Worm (Caenorhabditis elegans) whole organism, L4 larva: ENCODE results near the gene amdh-1.

ENCODE experiments used
- F10B5.3 ChIP-seq: sonication (generic microtip); optimal IDR thresholded peaks from 2 replicates; lab custom pipeline; 2016; ENCODE audit warnings: mild to moderate bottlenecking, missing genetic modification characterization, missing compliant biosample characterization
- F26F4.8 ChIP-seq: fragments of 200-800 bp; sonication (Bioruptor generic); conservative IDR thresholded peaks from 2 replicates; pipeline ENCODE4 v1.3.6; 2022; ENCODE audit warnings: missing genetic modification characterization, missing compliant biosample characterization
- F49E8.2 ChIP-seq: sonication (generic microtip); optimal IDR thresholded peaks from 2 replicates; lab custom pipeline; 2016; ENCODE audit warnings: missing compliant biosample characterization, mild to moderate bottlenecking, missing genetic modification characterization, borderline replicate concordance
- R02D3.7 ChIP-seq: fragments of 150-350 bp; sonication (generic microtip); optimal IDR thresholded peaks from 3 replicates; lab custom pipeline; 2014; ENCODE audit warnings: missing biosample characterization, missing genetic modification characterization
- T20F7.1 ChIP-seq: fragments of 200-800 bp; sonication (Bioruptor generic); optimal IDR thresholded peaks from 2 replicates; lab custom pipeline; 2018; ENCODE audit warnings: mild to moderate bottlenecking, missing genetic modification characterization, missing compliant biosample characterization
- T26A8.4 ChIP-seq: fragments of 200-800 bp; sonication (Bioruptor generic); IDR thresholded peaks from 2 replicates; pipeline ENCODE4 v1.3.6; 2022; ENCODE audit warnings: missing genetic modification characterization, missing compliant biosample characterization
- Y48G9A.11 ChIP-seq: fragments of 200-800 bp; sonication (Bioruptor generic); IDR thresholded peaks from 2 replicates; pipeline ENCODE4 v1.3.6; 2022; ENCODE audit warnings: missing genetic modification reagents, missing genetic modification characterization, missing compliant biosample characterization
- Y75B8A.6 ChIP-seq: fragments of 200-800 bp; sonication (Bioruptor generic); IDR thresholded peaks from 2 replicates; pipeline ENCODE4 v1.3.6; 2022; ENCODE audit warnings: missing genetic modification reagents, missing genetic modification characterization, missing compliant biosample characterization
- ama-1 ChIP-seq: fragments of 150-350 bp; optimal IDR thresholded peaks from 2 replicates; lab custom pipeline; 2014; ENCODE audit warnings: inconsistent platforms, mixed read lengths
- arid-1 ChIP-seq: fragments of 200-800 bp; sonication (Bioruptor generic); conservative IDR thresholded peaks from 2 replicates; pipeline ENCODE4 v1.3.6; 2022; ENCODE audit warnings: missing genetic modification reagents, missing genetic modification characterization, missing compliant biosample characterization
- ceh-20 ChIP-seq: fragments of 200-800 bp; sonication (Bioruptor generic); IDR thresholded peaks from 2 replicates; pipeline ENCODE4 v1.3.6; 2022; ENCODE audit warnings: missing genetic modification reagents, missing genetic modification characterization, missing compliant biosample characterization
- ceh-82 ChIP-seq: sonication (generic microtip); optimal IDR thresholded peaks from 2 replicates; lab custom pipeline; 2017; ENCODE audit warnings: missing biosample characterization, missing genetic modification characterization
- ces-1 ChIP-seq: fragments of 150-350 bp; sonication (generic microtip); optimal IDR thresholded peaks from 4 replicates; lab custom pipeline; 2014; ENCODE audit warnings: missing biosample characterization, missing genetic modification reagents, missing genetic modification characterization
- daf-16 ChIP-seq, 3 experiments: sonication (generic microtip); optimal IDR thresholded peaks; 2 replicates each; lab custom pipeline; 2016 to 2017; ENCODE audit warnings: missing genetic modification characterization in 3 of 3, missing genetic modification reagents in 3 of 3, mild to moderate bottlenecking in 2 of 3, missing compliant biosample characterization in 2 of 3, missing biosample characterization in 1 of 3, moderate library complexity in 1 of 3
- dmd-6 ChIP-seq: fragments of 200-800 bp; sonication (Bioruptor generic); IDR thresholded peaks from 2 replicates; pipeline ENCODE4 v1.3.6; 2022; ENCODE audit warnings: missing genetic modification reagents, missing genetic modification characterization, missing compliant biosample characterization
- dmd-8 ChIP-seq: fragments of 200-800 bp; sonication (Bioruptor generic); IDR thresholded peaks from 2 replicates; pipeline ENCODE4 v1.3.6; 2022; ENCODE audit warnings: missing genetic modification characterization, missing compliant biosample characterization
- dpl-1 ChIP-seq: fragments of 150-350 bp; optimal IDR thresholded peaks from 2 replicates; lab custom pipeline; 2014; ENCODE audit warnings: missing biosample characterization, missing genetic modification reagents, missing genetic modification characterization
- duxl-1 ChIP-seq: sonication (generic microtip); optimal IDR thresholded peaks from 2 replicates; lab custom pipeline; 2016; ENCODE audit warnings: mild to moderate bottlenecking, missing genetic modification characterization, moderate library complexity, missing compliant biosample characterization; ENCODE audit not compliant: poor library complexity
- egl-27 ChIP-seq: sonication (generic microtip); optimal IDR thresholded peaks from 3 replicates; lab custom pipeline; 2017; ENCODE audit warnings: missing biosample characterization, missing genetic modification reagents, missing genetic modification characterization
- egl-43 ChIP-seq: fragments of 200-800 bp; sonication (Bioruptor generic); IDR thresholded peaks from 2 replicates; pipeline ENCODE4 v1.3.6; 2022; ENCODE audit warnings: missing genetic modification reagents, missing genetic modification characterization, missing compliant biosample characterization
- lin-29 ChIP-seq: fragments of 200-800 bp; sonication (Bioruptor generic); IDR thresholded peaks from 2 replicates; pipeline ENCODE4 v1.3.6; 2022; ENCODE audit warnings: missing genetic modification reagents, missing genetic modification characterization, missing compliant biosample characterization
- lin-38 ChIP-seq: fragments of 200-800 bp; sonication (Bioruptor generic); IDR thresholded peaks from 2 replicates; pipeline ENCODE4 v1.3.6; 2022; ENCODE audit warnings: missing genetic modification reagents, missing genetic modification characterization, missing compliant biosample characterization
- madf-5 ChIP-seq, 2 experiments: fragments of 200-800 bp; sonication (Bioruptor generic); IDR thresholded peaks; 2 replicates each; pipeline ENCODE4 v1.3.6; 2022; ENCODE audit warnings: missing compliant biosample characterization in 2 of 2, missing genetic modification characterization in 2 of 2
- madf-9 ChIP-seq: fragments of 200-800 bp; sonication (Bioruptor generic); conservative IDR thresholded peaks from 2 replicates; pipeline ENCODE4 v1.3.6; 2022; ENCODE audit warnings: missing genetic modification reagents, missing genetic modification characterization, missing compliant biosample characterization
- mdl-1 ChIP-seq, 2 experiments: fragments of 150-350 bp in 1 of 2; sonication (generic microtip) in 1 of 2; optimal IDR thresholded peaks; 2 replicates each; lab custom pipeline; 2014 to 2017; ENCODE audit warnings: missing biosample characterization in 2 of 2, missing genetic modification characterization in 2 of 2
- mdt-29 ChIP-seq: fragments of 200-800 bp; sonication (Bioruptor generic); IDR thresholded peaks from 2 replicates; pipeline ENCODE4 v1.3.6; 2022; ENCODE audit warnings: missing genetic modification reagents, missing genetic modification characterization, missing compliant biosample characterization
- mes-2 ChIP-seq: sonication (generic microtip); optimal IDR thresholded peaks from 2 replicates; lab custom pipeline; 2016; ENCODE audit warnings: missing genotype, mild to moderate bottlenecking, missing genetic modification characterization, missing compliant biosample characterization; ENCODE audit not compliant: poor library complexity, severe bottlenecking
- mxl-2 ChIP-seq: fragments of 200-800 bp; sonication (Bioruptor generic); conservative IDR thresholded peaks from 2 replicates; pipeline ENCODE4 v1.3.6; 2022; ENCODE audit warnings: missing genetic modification reagents, missing genetic modification characterization, missing compliant biosample characterization
- mxl-3 ChIP-seq: fragments of 200-800 bp; sonication (Bioruptor generic); optimal IDR thresholded peaks from 2 replicates; lab custom pipeline; 2018; ENCODE audit warnings: mild to moderate bottlenecking, missing genetic modification characterization, missing compliant biosample characterization
- nhr-10 ChIP-seq: fragments of 150-350 bp; optimal IDR thresholded peaks from 2 replicates; lab custom pipeline; 2014; ENCODE audit warnings: missing biosample characterization, missing genetic modification characterization
- nhr-102 ChIP-seq: sonication (generic microtip); optimal IDR thresholded peaks from 2 replicates; lab custom pipeline; 2016; ENCODE audit warnings: mild to moderate bottlenecking, missing genetic modification characterization, moderate library complexity, missing compliant biosample characterization
- nhr-237 ChIP-seq: sonication (generic microtip); optimal IDR thresholded peaks from 2 replicates; lab custom pipeline; 2017; ENCODE audit warnings: missing biosample characterization, missing genetic modification characterization
- nhr-6 ChIP-seq: fragments of 150-350 bp; optimal IDR thresholded peaks from 2 replicates; lab custom pipeline; 2014; ENCODE audit warnings: missing biosample characterization, missing genetic modification characterization
- nhr-76 ChIP-seq: fragments of 150-350 bp; optimal IDR thresholded peaks from 2 replicates; lab custom pipeline; 2014; ENCODE audit warnings: missing biosample characterization, missing genetic modification characterization
- pha-4 ChIP-seq, 2 experiments: fragments of 150-350 bp in 1 of 2; fragments of 200-800 bp in 1 of 2; sonication (Bioruptor generic) in 1 of 2; IDR thresholded peaks in 1 of 2; optimal IDR thresholded peaks in 1 of 2; 2 replicates each; pipeline versions ENCODE4 v1.3.6 to Lab custom; 2014 to 2022; ENCODE audit warnings: missing genetic modification characterization in 2 of 2, missing genetic modification reagents in 2 of 2, missing biosample characterization in 1 of 2, missing compliant biosample characterization in 1 of 2
- php-3 ChIP-seq: fragments of 200-800 bp; sonication (Bioruptor generic); IDR thresholded peaks from 2 replicates; pipeline ENCODE4 v1.3.6; 2022; ENCODE audit warnings: missing genetic modification reagents, missing genetic modification characterization, missing compliant biosample characterization
- snpc-4 ChIP-seq: fragments of 150-350 bp; optimal IDR thresholded peaks from 2 replicates; lab custom pipeline; 2014; ENCODE audit warnings: missing biosample characterization, missing genetic modification characterization
- tra-1 ChIP-seq: fragments of 200-800 bp; sonication (Bioruptor generic); IDR thresholded peaks from 2 replicates; pipeline ENCODE4 v1.3.6; 2022; ENCODE audit warnings: missing genetic modification reagents, missing genetic modification characterization, missing compliant biosample characterization
- unc-130 ChIP-seq: sonication (generic microtip); optimal IDR thresholded peaks from 2 replicates; lab custom pipeline; 2016; ENCODE audit warnings: missing genetic modification reagents, missing genetic modification characterization, missing compliant biosample characterization
- unc-39 ChIP-seq: sonication (generic microtip); optimal IDR thresholded peaks from 2 replicates; lab custom pipeline; 2017; ENCODE audit warnings: missing biosample characterization, missing genetic modification characterization
- vab-7 ChIP-seq: fragments of 200-800 bp; sonication (Bioruptor generic); IDR thresholded peaks from 2 replicates; pipeline ENCODE4 v1.3.6; 2022; ENCODE audit warnings: missing genetic modification reagents, missing genetic modification characterization, missing compliant biosample characterization

Gene amdh-1

ce11 chrIII:6207881-6208280, 43.7 kb upstream of the amdh-1 start, which contains the start of gene C23G10.2 (continued):
- TF ChIP-seq nhr-237 (tag; lab: Kevin White, UChicago) (no peak), dpl-1 (no peak), php-3 (no peak), T26A8.4 (GFP tag; lab: Robert Waterston, UW) (0 out of 2 replicates have a peak, but pooled peaks have one; percentile 7), Y75B8A.6 (GFP tag; lab: Robert Waterston, UW) (0 out of 2 replicates have a peak, but pooled peaks have one; percentile 25), lin-29 (GFP tag; lab: Robert Waterston, UW) (no peak), pha-4 (GFP tag; IDR thresholded peaks at IDR 0.05; lab: Robert Waterston, UW) (no peak; the same call in 1 of the 2 replicates), pha-4 (tag; optimal IDR thresholded peaks at IDR 0.05; lab: Kevin White, UChicago) (no peak), daf-16 (GFP tag; optimal IDR thresholded peaks at IDR 0.05; lab: Kevin White, UChicago) (no peak), daf-16 (tag; optimal IDR thresholded peaks at IDR 0.05; lab: Kevin White, UChicago) (no peak), mxl-3 (GFP tag; lab: Kevin White, UChicago) (peak; percentile 24), madf-5 (GFP tag; IDR thresholded peaks at IDR 0.05; lab: Robert Waterston, UW) (no peak), F10B5.3 (tag; lab: Kevin White, UChicago) (no peak), ama-1 (lab: Kevin White, UChicago) (peak; percentile 78), madf-9 (no peak), F26F4.8 (GFP tag; lab: Robert Waterston, UW) (no peak), ceh-82 (no peak), egl-43 (GFP tag; lab: Robert Waterston, UW) (0 out of 2 replicates have a peak, but pooled peaks have one; percentile 42), unc-39 (tag; lab: Kevin White, UChicago) (no peak), vab-7 (GFP tag; lab: Robert Waterston, UW) (peak; percentile 4; the same call in 1 of the 2 replicates), mes-2 (tag; lab: Kevin White, UChicago) (peak; percentile 24)
- TF ChIP-seq, all 104 proteins: peak for 15

ce11 chrIII:6208984-6209383, 42.6 kb upstream of the amdh-1 start, which contains the start of gene C23G10.1:
Gene C23G10.1, plus strand, starts transcription at chrIII:6209284.
- TF ChIP-seq lin-38 (no peak), mxl-2 (GFP tag; lab: Robert Waterston, UW) (no peak), duxl-1 (tag; lab: Kevin White, UChicago) (no peak), Y48G9A.11 (GFP tag; lab: Robert Waterston, UW) (no peak), nhr-6 (no peak), mdt-29 (GFP tag; lab: Robert Waterston, UW) (no peak), arid-1 (no peak), nhr-10 (tag; lab: Kevin White, UChicago) (no peak), egl-43 (GFP tag; lab: Robert Waterston, UW) (no peak), T26A8.4 (GFP tag; lab: Robert Waterston, UW) (no peak), egl-27 (tag; lab: Kevin White, UChicago) (no peak), nhr-76 (tag; lab: Kevin White, UChicago) (no peak), T20F7.1 (GFP tag; lab: Kevin White, UChicago) (no peak), mdl-1 (tag; optimal IDR thresholded peaks at IDR 0.05; lab: Kevin White, UChicago) (no peak), tra-1 (GFP tag; lab: Robert Waterston, UW) (no peak), R02D3.7 (tag; lab: Kevin White, UChicago) (no peak)

- TF ChIP-seq unc-130 (GFP tag; lab: Kevin White, UChicago): peak; percentile 4
- TF ChIP-seq arid-1: no peak
- TF ChIP-seq mes-2 (tag; lab: Kevin White, UChicago): no peak
- no peak for TF ChIP-seq madf-9
- no peak for TF ChIP-seq nhr-6
- no peak for TF ChIP-seq dmd-8 (GFP tag; lab: Robert Waterston, UW)
- peak; percentile 79 for TF ChIP-seq F49E8.2 (tag; lab: Kevin White, UChicago)
- no peak for TF ChIP-seq ces-1 (GFP tag; lab: Kevin White, UChicago)
- TF ChIP-seq dmd-6: no peak
- TF ChIP-seq ceh-20: no peak
- peak; percentile 13 for TF ChIP-seq snpc-4 (tag; lab: Kevin White, UChicago)
- TF ChIP-seq mdt-29 (GFP tag; lab: Robert Waterston, UW): 0 out of 2 replicates have a peak, but pooled peaks have one; percentile 33
- no peak for TF ChIP-seq nhr-102 (tag; lab: Kevin White, UChicago)
Observed at ce11 chrIII:6210215-6210822, 41.3 kb upstream of the amdh-1 start.
